Worm (Caenorhabditis elegans) whole organism, L1 larva: Measurements from ENCODE around the gene mrck-1.
A peak's percentile ranks its signal among the peaks of the same experiment; 100 is the strongest.

ENCODE experiments used
- F16B12.6 ChIP-seq: fragments of 150-350 bp; optimal IDR thresholded peaks from 2 replicates; lab custom pipeline; 2014; ENCODE audit warnings: missing biosample characterization, missing genetic modification characterization
- ceh-63 ChIP-seq: fragments of 200-800 bp; sonication (Bioruptor generic); optimal IDR thresholded peaks from 2 replicates; lab custom pipeline; 2018; ENCODE audit warnings: mild to moderate bottlenecking, missing genetic modification characterization, missing compliant biosample characterization
- ceh-82 ChIP-seq, 3 experiments: fragments of 150-350 bp in 1 of 3; sonication (generic microtip) in 2 of 3; optimal IDR thresholded peaks; 2 replicates each; lab custom pipeline; 2014 to 2017; ENCODE audit warnings: missing biosample characterization in 3 of 3, missing genetic modification characterization in 3 of 3
- efl-1 ChIP-seq, 4 experiments: fragments of 150-350 bp; optimal IDR thresholded peaks in 3 of 4; peaks in 1 of 4; 1 replicate in 1 of 4; 2 replicates in 3 of 4; lab custom pipeline; 2014; ENCODE audit warnings: missing biosample characterization in 2 of 4, missing genetic modification characterization in 2 of 4, missing genetic modification reagents in 2 of 4
- fkh-10 ChIP-seq: sonication (generic microtip); optimal IDR thresholded peaks from 2 replicates; lab custom pipeline; 2017; ENCODE audit warnings: missing biosample characterization, missing genetic modification reagents, missing genetic modification characterization
- lin-13 ChIP-seq: fragments of 150-350 bp; optimal IDR thresholded peaks from 2 replicates; lab custom pipeline; 2014; ENCODE audit warnings: missing biosample characterization, missing genetic modification reagents, missing genetic modification characterization
- mdl-1 ChIP-seq, 2 experiments: fragments of 150-350 bp; optimal IDR thresholded peaks; 2 replicates each; lab custom pipeline; 2014 to 2017; ENCODE audit warnings: missing biosample characterization in 2 of 2, missing genetic modification characterization in 2 of 2, inconsistent platforms in 1 of 2
- mep-1 ChIP-seq: fragments of 150-350 bp; optimal IDR thresholded peaks from 2 replicates; lab custom pipeline; 2014; ENCODE audit warnings: missing biosample characterization, missing genetic modification characterization
- nhr-11 ChIP-seq: fragments of 150-350 bp; optimal IDR thresholded peaks from 2 replicates; lab custom pipeline; 2014; ENCODE audit warnings: missing biosample characterization, missing genetic modification characterization
- pqm-1 ChIP-seq: sonication (generic microtip); optimal IDR thresholded peaks from 3 replicates; lab custom pipeline; 2017; ENCODE audit warnings: missing biosample characterization, missing genetic modification characterization
- rnt-1 ChIP-seq: sonication (generic microtip); optimal IDR thresholded peaks from 2 replicates; lab custom pipeline; 2016; ENCODE audit warnings: mild to moderate bottlenecking, missing genetic modification characterization, moderate library complexity, missing compliant biosample characterization
- snpc-4 ChIP-seq: fragments of 150-350 bp; optimal IDR thresholded peaks from 2 replicates; lab custom pipeline; 2014; ENCODE audit warnings: missing biosample characterization, missing genetic modification characterization
- ztf-11 ChIP-seq, 2 experiments: sonication (generic microtip); optimal IDR thresholded peaks; 2 replicates each; lab custom pipeline; 2016 to 2017; ENCODE audit warnings: missing genetic modification characterization in 2 of 2, missing biosample characterization in 1 of 2, missing compliant biosample characterization in 1 of 2

ce11 chrV:6230629-6231229 is 36.4 kb downstream of the mrck-1 start:
- no peak for TF ChIP-seq mdl-1 (tag; optimal IDR thresholded peaks at IDR 0.05; lab: Kevin White, UChicago)
- TF ChIP-seq efl-1 (optimal IDR thresholded peaks at IDR 0.05; lab: Kevin White, UChicago): peak in 1 of 2 experiments; percentile 2
- peak in 1 of 2 experiments; percentile 90 for TF ChIP-seq efl-1 (GFP tag; optimal IDR thresholded peaks at IDR 0.05 in 1 of 2; lab: Kevin White, UChicago)
- no peak for TF ChIP-seq snpc-4 (tag; lab: Kevin White, UChicago)
- no peak for TF ChIP-seq ceh-82 (tag; optimal IDR thresholded peaks at IDR 0.05; lab: Kevin White, UChicago)
- TF ChIP-seq nhr-11 (tag; lab: Kevin White, UChicago): no peak
- TF ChIP-seq fkh-10: no peak
- TF ChIP-seq lin-13 (GFP tag; lab: Kevin White, UChicago): no peak
- no peak for TF ChIP-seq rnt-1 (tag; lab: Kevin White, UChicago)
- peak; percentile 15 for TF ChIP-seq mep-1
- TF ChIP-seq pqm-1 (tag; lab: Kevin White, UChicago): no peak
- TF ChIP-seq F16B12.6 (tag; lab: Kevin White, UChicago): no peak
- TF ChIP-seq ceh-63 (GFP tag; lab: Kevin White, UChicago): no peak
- no peak for TF ChIP-seq ztf-11 (tag; optimal IDR thresholded peaks at IDR 0.05; lab: Kevin White, UChicago)
